Worm (Caenorhabditis elegans) whole organism, L4 larva: ENCODE data around the gene ztf-29.

Source experiments
- F37D6.2 ChIP-seq: sonication (generic microtip); optimal IDR thresholded peaks from 2 replicates; lab custom pipeline; 2016; ENCODE audit warnings: mild to moderate bottlenecking, missing genetic modification characterization, missing compliant biosample characterization
- F49E8.2 ChIP-seq: sonication (generic microtip); optimal IDR thresholded peaks from 2 replicates; lab custom pipeline; 2016; ENCODE audit warnings: missing compliant biosample characterization, mild to moderate bottlenecking, missing genetic modification characterization, borderline replicate concordance
- Y105C5A.15 ChIP-seq: fragments of 200-800 bp; sonication (Bioruptor generic); IDR thresholded peaks from 2 replicates; pipeline ENCODE4 v1.3.6; 2022; ENCODE audit warnings: missing genetic modification characterization, missing compliant biosample characterization
- ZK546.5 ChIP-seq, 2 experiments: sonication (generic microtip); optimal IDR thresholded peaks; 2 replicates each; lab custom pipeline; 2017; ENCODE audit warnings: missing biosample characterization in 2 of 2, missing genetic modification characterization in 2 of 2
- aha-1 ChIP-seq: fragments of 150-350 bp; peaks from one replicate; lab custom pipeline; 2014; ENCODE audit warnings: missing biosample characterization, missing genetic modification characterization
- aly-2 ChIP-seq: sonication (generic microtip); optimal IDR thresholded peaks from 2 replicates; lab custom pipeline; 2018; ENCODE audit warnings: missing biosample characterization, missing genetic modification characterization
- arid-1 ChIP-seq: fragments of 200-800 bp; sonication (Bioruptor generic); conservative IDR thresholded peaks from 2 replicates; pipeline ENCODE4 v1.3.6; 2022; ENCODE audit warnings: missing genetic modification reagents, missing genetic modification characterization, missing compliant biosample characterization
- ceh-32 ChIP-seq: sonication (generic microtip); optimal IDR thresholded peaks from 2 replicates; lab custom pipeline; 2016; ENCODE audit warnings: mild to moderate bottlenecking, missing genetic modification characterization, missing compliant biosample characterization; ENCODE audit not compliant: poor library complexity
- ceh-44 ChIP-seq: fragments of 200-800 bp; sonication (Bioruptor generic); IDR thresholded peaks from 2 replicates; pipeline ENCODE4 v1.3.6; 2022; ENCODE audit warnings: missing genetic modification reagents, missing genetic modification characterization, missing compliant biosample characterization
- dmd-6 ChIP-seq: fragments of 200-800 bp; sonication (Bioruptor generic); IDR thresholded peaks from 2 replicates; pipeline ENCODE4 v1.3.6; 2022; ENCODE audit warnings: missing genetic modification reagents, missing genetic modification characterization, missing compliant biosample characterization
- dmd-8 ChIP-seq: fragments of 200-800 bp; sonication (Bioruptor generic); IDR thresholded peaks from 2 replicates; pipeline ENCODE4 v1.3.6; 2022; ENCODE audit warnings: missing genetic modification characterization, missing compliant biosample characterization
- dpl-1 ChIP-seq: fragments of 150-350 bp; optimal IDR thresholded peaks from 2 replicates; lab custom pipeline; 2014; ENCODE audit warnings: missing biosample characterization, missing genetic modification reagents, missing genetic modification characterization
- dve-1 ChIP-seq: sonication (generic microtip); optimal IDR thresholded peaks from 2 replicates; lab custom pipeline; 2017; ENCODE audit warnings: antibody characterized with exemption, mild to moderate bottlenecking, missing genetic modification characterization, missing compliant biosample characterization; ENCODE audit not compliant: insufficient read depth
- egl-43 ChIP-seq: fragments of 200-800 bp; sonication (Bioruptor generic); IDR thresholded peaks from 2 replicates; pipeline ENCODE4 v1.3.6; 2022; ENCODE audit warnings: missing genetic modification reagents, missing genetic modification characterization, missing compliant biosample characterization
- fos-1 ChIP-seq: fragments of 150-350 bp; optimal IDR thresholded peaks from 2 replicates; lab custom pipeline; 2014; ENCODE audit warnings: missing biosample characterization, missing genetic modification characterization
- hlh-30 ChIP-seq: sonication (generic microtip); optimal IDR thresholded peaks from 2 replicates; lab custom pipeline; 2017; ENCODE audit warnings: antibody characterized with exemption, mild to moderate bottlenecking, missing genetic modification characterization, missing compliant biosample characterization; ENCODE audit not compliant: insufficient read depth
- lim-7 ChIP-seq: fragments of 200-800 bp; sonication (Bioruptor generic); IDR thresholded peaks from 2 replicates; pipeline ENCODE4 v1.3.6; 2022; ENCODE audit warnings: missing genetic modification characterization, missing compliant biosample characterization
- lin-15B ChIP-seq: fragments of 150-350 bp; sonication (generic microtip); optimal IDR thresholded peaks from 3 replicates; lab custom pipeline; 2014; ENCODE audit warnings: missing biosample characterization, missing genetic modification characterization
- lin-38 ChIP-seq: fragments of 200-800 bp; sonication (Bioruptor generic); IDR thresholded peaks from 2 replicates; pipeline ENCODE4 v1.3.6; 2022; ENCODE audit warnings: missing genetic modification reagents, missing genetic modification characterization, missing compliant biosample characterization
- lsy-2 ChIP-seq, 2 experiments: fragments of 150-350 bp in 1 of 2; sonication (generic microtip) in 1 of 2; optimal IDR thresholded peaks; 2 replicates each; lab custom pipeline; 2014 to 2017; ENCODE audit warnings: missing biosample characterization in 2 of 2, missing genetic modification characterization in 2 of 2
- madf-5 ChIP-seq, 2 experiments: fragments of 200-800 bp; sonication (Bioruptor generic); IDR thresholded peaks; 2 replicates each; pipeline ENCODE4 v1.3.6; 2022; ENCODE audit warnings: missing compliant biosample characterization in 2 of 2, missing genetic modification characterization in 2 of 2
- madf-9 ChIP-seq: fragments of 200-800 bp; sonication (Bioruptor generic); conservative IDR thresholded peaks from 2 replicates; pipeline ENCODE4 v1.3.6; 2022; ENCODE audit warnings: missing genetic modification reagents, missing genetic modification characterization, missing compliant biosample characterization
- mes-2 ChIP-seq: sonication (generic microtip); optimal IDR thresholded peaks from 2 replicates; lab custom pipeline; 2016; ENCODE audit warnings: missing genotype, mild to moderate bottlenecking, missing genetic modification characterization, missing compliant biosample characterization; ENCODE audit not compliant: poor library complexity, severe bottlenecking
- mxl-2 ChIP-seq: fragments of 200-800 bp; sonication (Bioruptor generic); conservative IDR thresholded peaks from 2 replicates; pipeline ENCODE4 v1.3.6; 2022; ENCODE audit warnings: missing genetic modification reagents, missing genetic modification characterization, missing compliant biosample characterization
- nhr-11 ChIP-seq: fragments of 150-350 bp; optimal IDR thresholded peaks from 2 replicates; lab custom pipeline; 2014; ENCODE audit warnings: missing biosample characterization, missing genetic modification characterization
- nhr-237 ChIP-seq: sonication (generic microtip); optimal IDR thresholded peaks from 2 replicates; lab custom pipeline; 2017; ENCODE audit warnings: missing biosample characterization, missing genetic modification characterization
- nhr-25 ChIP-seq: sonication (generic microtip); optimal IDR thresholded peaks from 2 replicates; lab custom pipeline; 2017; ENCODE audit warnings: missing genetic modification characterization, mild to moderate bottlenecking, missing compliant biosample characterization, antibody characterized with exemption, moderate library complexity, borderline replicate concordance; ENCODE audit not compliant: insufficient read depth
- nhr-6 ChIP-seq: fragments of 150-350 bp; optimal IDR thresholded peaks from 2 replicates; lab custom pipeline; 2014; ENCODE audit warnings: missing biosample characterization, missing genetic modification characterization
- php-3 ChIP-seq: fragments of 200-800 bp; sonication (Bioruptor generic); IDR thresholded peaks from 2 replicates; pipeline ENCODE4 v1.3.6; 2022; ENCODE audit warnings: missing genetic modification reagents, missing genetic modification characterization, missing compliant biosample characterization
- pqm-1 ChIP-seq: sonication (generic microtip); optimal IDR thresholded peaks from 2 replicates; lab custom pipeline; 2017; ENCODE audit warnings: missing biosample characterization, missing genetic modification characterization
- set-16 ChIP-seq: fragments of 200-800 bp; sonication (Bioruptor generic); IDR thresholded peaks from 2 replicates; pipeline ENCODE4 v1.3.6; 2022; ENCODE audit warnings: missing genetic modification reagents, missing genetic modification characterization, missing compliant biosample characterization
- snpc-1.2 ChIP-seq: fragments of 200-800 bp; sonication (Bioruptor generic); IDR thresholded peaks from 2 replicates; pipeline ENCODE4 v1.3.6; 2022; ENCODE audit warnings: missing genetic modification reagents, missing genetic modification characterization, missing compliant biosample characterization
- spr-1 ChIP-seq: sonication (generic microtip); optimal IDR thresholded peaks from 2 replicates; lab custom pipeline; 2016; ENCODE audit warnings: mild to moderate bottlenecking, missing genetic modification characterization, missing compliant biosample characterization
- unc-130 ChIP-seq: sonication (generic microtip); optimal IDR thresholded peaks from 2 replicates; lab custom pipeline; 2016; ENCODE audit warnings: missing genetic modification reagents, missing genetic modification characterization, missing compliant biosample characterization
- unc-62 ChIP-seq, 3 experiments: fragments of 150-350 bp in 1 of 3; sonication (generic microtip); optimal IDR thresholded peaks in 2 of 3; peaks in 1 of 3; 1 replicate in 1 of 3; 2 replicates in 2 of 3; lab custom pipeline; 2014 to 2017; ENCODE audit warnings: missing biosample characterization in 3 of 3, missing genetic modification characterization in 3 of 3, missing genetic modification reagents in 3 of 3, missing genotype in 1 of 3
- vab-7 ChIP-seq: fragments of 200-800 bp; sonication (Bioruptor generic); IDR thresholded peaks from 2 replicates; pipeline ENCODE4 v1.3.6; 2022; ENCODE audit warnings: missing genetic modification reagents, missing genetic modification characterization, missing compliant biosample characterization
- zfp-3 ChIP-seq: fragments of 200-800 bp; sonication (Bioruptor generic); conservative IDR thresholded peaks from 2 replicates; pipeline ENCODE4 v1.3.6; 2022; ENCODE audit warnings: missing genetic modification reagents, missing genetic modification characterization, missing compliant biosample characterization
- ztf-11 ChIP-seq: fragments of 150-350 bp; optimal IDR thresholded peaks from 2 replicates; lab custom pipeline; 2014; ENCODE audit warnings: missing biosample characterization, missing genetic modification characterization

ztf-29 gene

ce11 chrIII:11554701-11555111 lies 6.2 kb upstream of the ztf-29 start (continued):
- TF ChIP-seq arid-1 (GFP tag; lab: Robert Waterston, UW) (0 out of 2 replicates have a peak, but pooled peaks have one; percentile 42), lsy-2 (tag; optimal IDR thresholded peaks at IDR 0.05; lab: Kevin White, UChicago) (peak in 1 of 2 experiments; percentile 23), dve-1 (peak; percentile 38), vab-7 (GFP tag; lab: Robert Waterston, UW) (peak; percentile 70), dmd-6 (peak; percentile 27; the same call in 1 of the 2 replicates), nhr-11 (tag; lab: Kevin White, UChicago) (no peak), snpc-1.2 (GFP tag; lab: Robert Waterston, UW) (peak; percentile 64), F49E8.2 (tag; lab: Kevin White, UChicago) (peak; percentile 26), Y105C5A.15 (GFP tag; lab: Robert Waterston, UW) (0 out of 2 replicates have a peak, but pooled peaks have one; percentile 30), mxl-2 (no peak), dmd-8 (GFP tag; lab: Robert Waterston, UW) (peak; percentile 79; the same call in 1 of the 2 replicates), aly-2 (tag; lab: Kevin White, UChicago) (no peak), lin-38 (GFP tag; lab: Robert Waterston, UW) (peak; percentile 68), spr-1 (tag; lab: Kevin White, UChicago) (peak; percentile 47), set-16 (GFP tag; lab: Robert Waterston, UW) (peak; percentile 43; the same call in 1 of the 2 replicates), lin-15B (tag; lab: Kevin White, UChicago) (no peak), unc-62 (GFP tag; optimal IDR thresholded peaks at IDR 0.05 in 1 of 2; lab: Kevin White, UChicago) (peak in 1 of 2 experiments; percentile 34), unc-62 (tag; optimal IDR thresholded peaks at IDR 0.05; lab: Kevin White, UChicago) (no peak), madf-5 (GFP tag; IDR thresholded peaks at IDR 0.05; lab: Robert Waterston, UW) (peak; percentile 69 to 84; a peak in 2 of 4 replicates), mes-2 (tag; lab: Kevin White, UChicago) (peak; percentile 60), unc-130 (GFP tag; lab: Kevin White, UChicago) (peak; percentile 37), dpl-1 (peak; percentile 14), lim-7 (GFP tag; lab: Robert Waterston, UW) (peak; percentile 77), pqm-1 (no peak), ceh-44 (GFP tag; lab: Robert Waterston, UW) (0 out of 2 replicates have a peak, but pooled peaks have one; percentile 23), egl-43 (GFP tag; lab: Robert Waterston, UW) (peak; percentile 81)

- no peak for TF ChIP-seq ztf-11
- no peak for TF ChIP-seq zfp-3
- no peak for TF ChIP-seq unc-130 (GFP tag; lab: Kevin White, UChicago)
- TF ChIP-seq lin-15B (tag; lab: Kevin White, UChicago) = no peak
- TF ChIP-seq ZK546.5 (tag; optimal IDR thresholded peaks at IDR 0.05; lab: Kevin White, UChicago) = no peak
- TF ChIP-seq ceh-32 (tag; lab: Kevin White, UChicago) = no peak
- TF ChIP-seq arid-1 (GFP tag; lab: Robert Waterston, UW) = no peak
- no peak for TF ChIP-seq madf-9 (GFP tag; lab: Robert Waterston, UW)
- TF ChIP-seq madf-5 (GFP tag; IDR thresholded peaks at IDR 0.05; lab: Robert Waterston, UW) = no peak
- TF ChIP-seq hlh-30 = no peak
- TF ChIP-seq php-3 = no peak
- TF ChIP-seq aha-1 = peak; percentile 5
- TF ChIP-seq unc-62 (GFP tag; optimal IDR thresholded peaks at IDR 0.05 in 1 of 2; lab: Kevin White, UChicago) = peak in 1 of 2 experiments; percentile 99
- TF ChIP-seq unc-62 (tag; optimal IDR thresholded peaks at IDR 0.05; lab: Kevin White, UChicago) = no peak
- TF ChIP-seq nhr-237 (tag; lab: Kevin White, UChicago) = no peak
- no peak for TF ChIP-seq F37D6.2 (tag; lab: Kevin White, UChicago)
- TF ChIP-seq snpc-1.2 (GFP tag; lab: Robert Waterston, UW) = no peak
- TF ChIP-seq nhr-25 = peak; percentile 35
- no peak for TF ChIP-seq fos-1 (tag; lab: Kevin White, UChicago)
- no peak for TF ChIP-seq nhr-6 (tag; lab: Kevin White, UChicago)
- no peak for TF ChIP-seq pqm-1
- TF ChIP-seq set-16 (GFP tag; lab: Robert Waterston, UW) = peak; percentile 81
- TF ChIP-seq, all 104 proteins: peak for 4
These were observed 4.1 kb upstream of the ztf-29 start for ce11 chrIII:11556860-11557259.
